Worm (Caenorhabditis elegans) whole organism, early embryonic: ENCODE results near the gene C13B4.1.

Source experiments
- B0310.2 ChIP-seq: sonication (generic microtip); optimal IDR thresholded peaks from 2 replicates; lab custom pipeline; 2016; ENCODE audit warnings: mild to moderate bottlenecking, missing genetic modification characterization, missing compliant biosample characterization
- F13C5.2 ChIP-seq: sonication (generic microtip); optimal IDR thresholded peaks from 2 replicates; lab custom pipeline; 2017; ENCODE audit warnings: mild to moderate bottlenecking, missing genetic modification characterization, inconsistent platforms, missing compliant biosample characterization
- aly-1 ChIP-seq: sonication (generic microtip); optimal IDR thresholded peaks from 2 replicates; lab custom pipeline; 2016; ENCODE audit warnings: missing genetic modification characterization, missing compliant biosample characterization
- ama-1 ChIP-seq: fragments of 150-350 bp; optimal IDR thresholded peaks from 2 replicates; lab custom pipeline; 2014
- ceh-13 ChIP-seq: fragments of 200-800 bp; sonication (Bioruptor generic); optimal IDR thresholded peaks from 2 replicates; lab custom pipeline; 2018; ENCODE audit warnings: mild to moderate bottlenecking, missing genetic modification characterization, missing compliant biosample characterization
- ceh-36 ChIP-seq: sonication (generic microtip); optimal IDR thresholded peaks from 2 replicates; lab custom pipeline; 2016; ENCODE audit warnings: missing genetic modification characterization, inconsistent platforms, missing compliant biosample characterization
- ets-7 ChIP-seq: sonication (generic microtip); optimal IDR thresholded peaks from 2 replicates; lab custom pipeline; 2016; ENCODE audit warnings: missing genotype, missing genetic modification characterization, missing compliant biosample characterization
- flt-1 ChIP-seq: fragments of 200-800 bp; sonication (Bioruptor generic); IDR thresholded peaks from 2 replicates; pipeline ENCODE4 v1.3.6; 2022; ENCODE audit warnings: missing genetic modification characterization, missing compliant biosample characterization
- hmbx-1 ChIP-seq: sonication (generic microtip); optimal IDR thresholded peaks from 2 replicates; lab custom pipeline; 2016; ENCODE audit warnings: mild to moderate bottlenecking, missing genetic modification characterization, missing compliant biosample characterization
- hmg-4 ChIP-seq: fragments of 200-800 bp; sonication (Bioruptor generic); optimal IDR thresholded peaks from 2 replicates; lab custom pipeline; 2018; ENCODE audit warnings: mild to moderate bottlenecking, missing genetic modification characterization, missing compliant biosample characterization
- hnd-1 ChIP-seq: sonication (generic microtip); optimal IDR thresholded peaks from 2 replicates; lab custom pipeline; 2016; ENCODE audit warnings: missing genetic modification characterization, missing compliant biosample characterization
- pes-1 ChIP-seq: fragments of 200-800 bp; sonication (Bioruptor generic); IDR thresholded peaks from 2 replicates; pipeline ENCODE4 v1.3.6; 2022; ENCODE audit warnings: missing genetic modification reagents, missing genetic modification characterization, missing compliant biosample characterization
- scrt-1 ChIP-seq: fragments of 200-800 bp; sonication (Bioruptor generic); IDR thresholded peaks from 2 replicates; pipeline ENCODE4 v1.3.6; 2022; ENCODE audit warnings: missing genetic modification characterization, missing compliant biosample characterization
- sea-1 ChIP-seq: fragments of 200-800 bp; sonication (Bioruptor generic); conservative IDR thresholded peaks from 2 replicates; pipeline ENCODE4 v1.3.6; 2022; ENCODE audit warnings: missing genetic modification characterization, missing compliant biosample characterization
- tbx-11 ChIP-seq: fragments of 200-800 bp; sonication (Bioruptor generic); IDR thresholded peaks from 2 replicates; pipeline ENCODE4 v1.3.6; 2022; ENCODE audit warnings: missing genetic modification characterization, missing compliant biosample characterization
- tbx-37 ChIP-seq: fragments of 200-800 bp; sonication (Bioruptor generic); conservative IDR thresholded peaks from 2 replicates; pipeline ENCODE4 v1.3.6; 2022; ENCODE audit warnings: missing genetic modification reagents, missing genetic modification characterization, missing compliant biosample characterization
- tra-4 ChIP-seq: sonication (generic microtip); optimal IDR thresholded peaks from 2 replicates; lab custom pipeline; 2017; ENCODE audit warnings: missing genetic modification characterization, missing compliant biosample characterization

C13B4.1 gene

DNA sequence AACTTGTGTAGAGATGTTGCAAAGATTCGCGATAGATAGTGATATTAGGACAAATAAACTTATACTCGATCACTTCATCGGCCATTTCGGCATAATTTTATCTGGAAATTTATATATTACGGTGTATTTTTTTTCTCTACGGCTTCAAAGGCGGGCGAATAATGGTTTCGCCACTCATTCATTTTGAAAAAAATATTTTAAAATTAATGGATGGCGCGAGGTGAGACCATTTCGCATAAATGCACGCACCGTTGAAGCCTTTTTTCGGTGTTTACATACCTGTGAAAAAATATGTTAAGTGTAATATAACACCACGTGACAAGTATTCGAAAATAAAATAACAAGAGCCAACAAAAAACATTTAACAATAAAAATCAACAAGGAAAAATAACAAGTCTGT is 42.6 kb upstream of the C13B4.1 start, which contains the start of gene btb-19:
Gene btb-19 (minus strand): TSS at position 101 of the 400 bp plus-strand sequence.
- TF ChIP-seq tbx-11 (GFP tag; lab: Robert Waterston, UW): no peak
- no peak for TF ChIP-seq tra-4
- TF ChIP-seq ceh-13 (GFP tag; lab: Kevin White, UChicago): no peak
- TF ChIP-seq ama-1 (lab: Kevin White, UChicago): no peak
- TF ChIP-seq tbx-37 (GFP tag; lab: Robert Waterston, UW): no peak
- TF ChIP-seq aly-1 (tag; lab: Kevin White, UChicago): no peak
- no peak for TF ChIP-seq hmbx-1 (tag; lab: Kevin White, UChicago)
- no peak for TF ChIP-seq sea-1 (GFP tag; lab: Robert Waterston, UW)
- TF ChIP-seq B0310.2 (tag; lab: Kevin White, UChicago): no peak
- TF ChIP-seq hnd-1 (tag; lab: Kevin White, UChicago): no peak

DNA sequence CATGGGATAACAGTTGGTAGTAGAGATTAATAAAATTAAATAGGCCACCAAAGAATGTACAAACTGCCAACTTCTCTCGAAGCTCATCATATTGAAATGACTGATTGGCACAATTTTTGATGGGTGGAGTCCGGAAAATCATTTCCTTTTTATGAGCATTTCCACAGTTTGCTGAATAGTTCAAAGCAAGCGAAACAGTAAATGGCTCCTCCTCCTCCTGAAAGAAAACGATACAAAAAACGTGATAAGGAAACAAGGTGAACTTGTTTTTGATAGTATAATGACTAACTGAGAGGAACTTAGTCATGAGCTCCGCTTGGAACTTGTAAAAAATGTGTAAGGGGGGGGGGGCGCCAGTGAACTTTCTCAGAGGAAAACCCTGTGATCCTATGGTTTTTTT is 35.6 kb upstream of the C13B4.1 start, which contains the start of gene K10H10.9:
Gene K10H10.9 (minus strand): TSS at position 101 of the 400 bp plus-strand sequence.
- no peak for TF ChIP-seq hnd-1 (tag; lab: Kevin White, UChicago)
- no peak for TF ChIP-seq flt-1 (GFP tag; lab: Robert Waterston, UW)
- TF ChIP-seq ceh-13 (GFP tag; lab: Kevin White, UChicago): no peak
- no peak for TF ChIP-seq F13C5.2 (tag; lab: Kevin White, UChicago)

DNA sequence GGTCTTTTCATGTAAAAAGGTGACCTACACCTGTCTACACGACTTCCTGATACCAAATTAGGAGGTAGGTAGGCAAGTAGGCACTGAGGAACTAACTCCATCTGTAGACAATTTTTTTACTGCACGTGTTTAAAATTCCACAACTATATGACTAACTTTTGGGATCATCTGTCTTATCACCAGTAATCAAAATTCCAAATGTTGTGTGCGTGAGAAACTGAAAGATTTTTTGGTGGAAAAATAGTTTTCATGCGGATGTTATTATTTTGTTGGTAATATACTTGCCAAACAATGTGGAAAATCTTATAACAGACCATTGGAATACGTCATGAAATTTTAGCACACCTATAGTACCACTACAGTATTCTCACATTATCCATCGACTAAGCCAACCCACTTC is 31.8 kb upstream of the C13B4.1 start, which contains the start of gene K10H10.13:
Gene K10H10.13 (minus strand): TSS at position 101 of the 400 bp plus-strand sequence.
- TF ChIP-seq pes-1 (no peak), ets-7 (tag; lab: Kevin White, UChicago) (no peak), ceh-36 (tag; lab: Kevin White, UChicago) (no peak), tra-4 (no peak), flt-1 (GFP tag; lab: Robert Waterston, UW) (no peak), ceh-13 (GFP tag; lab: Kevin White, UChicago) (no peak), tbx-11 (GFP tag; lab: Robert Waterston, UW) (no peak), sea-1 (GFP tag; lab: Robert Waterston, UW) (no peak), ama-1 (lab: Kevin White, UChicago) (no peak), F13C5.2 (tag; lab: Kevin White, UChicago) (no peak), scrt-1 (GFP tag; lab: Robert Waterston, UW) (no peak), tbx-37 (GFP tag; lab: Robert Waterston, UW) (no peak), hmg-4 (no peak), aly-1 (tag; lab: Kevin White, UChicago) (no peak), hnd-1 (tag; lab: Kevin White, UChicago) (no peak)

DNA sequence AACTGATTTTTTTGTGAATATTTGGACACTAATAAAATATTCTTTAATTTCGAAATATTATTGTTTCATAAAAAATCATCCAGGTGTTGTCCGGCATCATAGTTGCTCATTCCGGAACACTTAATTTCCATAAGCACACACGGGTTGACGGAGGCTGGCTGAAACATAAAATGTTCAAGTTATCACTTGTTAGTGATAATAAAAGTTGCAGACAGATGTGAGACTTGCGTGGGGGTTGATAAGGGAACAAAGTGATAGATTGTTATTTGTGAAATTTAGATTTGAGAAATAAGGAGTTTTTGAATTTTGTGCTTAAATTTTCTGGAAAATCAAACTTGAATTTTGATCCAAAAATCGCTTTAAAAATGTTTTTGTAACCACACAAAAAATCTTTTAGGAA is 30.7 kb upstream of the C13B4.1 start:
- TF ChIP-seq aly-1 (tag; lab: Kevin White, UChicago): no peak
- no peak for TF ChIP-seq sea-1 (GFP tag; lab: Robert Waterston, UW)
- TF ChIP-seq hmbx-1 (tag; lab: Kevin White, UChicago): no peak
- no peak for TF ChIP-seq pes-1
- no peak for TF ChIP-seq tra-4
- no peak for TF ChIP-seq hmg-4
- no peak for TF ChIP-seq ceh-13 (GFP tag; lab: Kevin White, UChicago)

DNA sequence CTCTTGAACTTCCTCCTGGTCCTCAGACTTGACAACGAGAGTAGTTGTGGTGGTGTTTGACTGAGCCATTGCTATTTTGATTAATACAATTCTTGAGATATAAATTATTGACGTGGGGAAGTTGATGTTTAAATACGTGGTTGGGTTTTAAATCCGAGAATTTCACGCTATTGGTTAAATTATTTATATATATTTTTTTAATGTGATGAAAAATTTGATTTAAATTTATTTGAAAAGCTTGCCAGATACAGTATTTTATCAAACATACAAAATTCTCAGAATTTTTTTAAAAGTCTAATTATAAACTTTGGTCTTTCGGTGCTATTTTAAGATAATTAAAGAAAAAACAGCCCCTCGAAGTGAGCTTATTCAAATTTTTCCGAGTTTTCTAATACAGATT is 28.1 kb upstream of the C13B4.1 start, which contains the start of the genes K10H10.7 and K10H10.10:
Gene K10H10.7 (minus strand): TSS at position 101 of the 400 bp plus-strand sequence.
Gene K10H10.10 (plus strand): TSS at position 204 of the 400 bp plus-strand sequence.
- TF ChIP-seq ama-1 (lab: Kevin White, UChicago) (no peak), aly-1 (tag; lab: Kevin White, UChicago) (no peak), F13C5.2 (tag; lab: Kevin White, UChicago) (no peak), sea-1 (GFP tag; lab: Robert Waterston, UW) (no peak), hmbx-1 (tag; lab: Kevin White, UChicago) (no peak), pes-1 (no peak), ceh-13 (GFP tag; lab: Kevin White, UChicago) (no peak), tbx-37 (GFP tag; lab: Robert Waterston, UW) (no peak), scrt-1 (GFP tag; lab: Robert Waterston, UW) (no peak), flt-1 (GFP tag; lab: Robert Waterston, UW) (no peak), hnd-1 (tag; lab: Kevin White, UChicago) (no peak), hmg-4 (no peak), ceh-36 (tag; lab: Kevin White, UChicago) (no peak), B0310.2 (tag; lab: Kevin White, UChicago) (no peak), tra-4 (no peak)

DNA sequence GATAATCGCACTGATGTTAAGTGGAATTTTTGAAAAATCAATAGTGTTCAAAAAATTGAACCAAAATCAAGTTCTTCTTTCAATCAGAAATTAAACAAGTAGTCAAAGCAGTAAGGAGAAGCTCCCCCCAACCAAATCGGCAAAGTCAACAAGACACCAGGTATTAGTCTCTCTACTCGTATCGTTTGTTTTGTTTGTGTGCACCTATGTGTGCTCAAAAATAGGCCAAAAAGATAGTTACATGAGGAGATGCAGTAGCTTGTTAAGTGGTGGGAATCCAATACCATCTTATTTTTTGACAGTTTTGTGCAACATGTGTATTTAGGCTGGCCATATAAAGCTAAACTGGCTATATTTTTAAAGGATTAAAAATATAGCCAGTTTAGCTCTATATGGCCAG is 26.8 kb upstream of the C13B4.1 start, which contains the start of gene K10H10.12:
Gene K10H10.12 (minus strand): TSS at position 101 of the 400 bp plus-strand sequence.
- TF ChIP-seq ceh-36 (tag; lab: Kevin White, UChicago) (no peak), hmbx-1 (tag; lab: Kevin White, UChicago) (no peak), aly-1 (tag; lab: Kevin White, UChicago) (no peak), ets-7 (tag; lab: Kevin White, UChicago) (no peak), tbx-37 (GFP tag; lab: Robert Waterston, UW) (no peak), B0310.2 (tag; lab: Kevin White, UChicago) (no peak), ama-1 (lab: Kevin White, UChicago) (no peak), tbx-11 (GFP tag; lab: Robert Waterston, UW) (no peak), hmg-4 (no peak), pes-1 (no peak), sea-1 (GFP tag; lab: Robert Waterston, UW) (no peak), hnd-1 (tag; lab: Kevin White, UChicago) (no peak), scrt-1 (GFP tag; lab: Robert Waterston, UW) (no peak), F13C5.2 (tag; lab: Kevin White, UChicago) (no peak), tra-4 (no peak), flt-1 (GFP tag; lab: Robert Waterston, UW) (no peak), ceh-13 (GFP tag; lab: Kevin White, UChicago) (no peak)

DNA sequence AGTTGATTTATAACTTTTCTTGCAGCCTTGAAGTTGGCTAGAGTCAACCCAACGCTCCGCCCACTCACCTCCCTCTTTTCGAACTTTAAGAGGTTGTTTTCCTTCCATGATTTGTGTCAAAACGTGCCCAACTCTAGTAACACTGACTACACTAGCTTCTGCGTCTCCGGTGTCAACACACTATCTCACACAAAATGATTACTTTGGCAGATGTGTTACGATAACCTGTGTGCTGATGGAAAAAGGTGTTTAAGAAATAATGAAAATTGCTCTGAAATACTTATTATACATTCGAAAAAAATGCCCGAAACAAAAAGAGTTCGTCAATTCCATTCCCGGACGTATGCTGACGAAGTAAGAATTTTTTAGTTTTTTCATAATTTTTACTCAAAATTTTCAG is 23.6 kb upstream of the C13B4.1 start, which contains the start of gene K10H10.6:
Gene K10H10.6 (plus strand): TSS at position 301 of the 400 bp plus-strand sequence.
- TF ChIP-seq hmbx-1 (tag; lab: Kevin White, UChicago) (no peak), ceh-13 (GFP tag; lab: Kevin White, UChicago) (no peak), B0310.2 (tag; lab: Kevin White, UChicago) (no peak), scrt-1 (GFP tag; lab: Robert Waterston, UW) (no peak), ama-1 (lab: Kevin White, UChicago) (no peak), aly-1 (tag; lab: Kevin White, UChicago) (no peak), tbx-37 (GFP tag; lab: Robert Waterston, UW) (no peak), hnd-1 (tag; lab: Kevin White, UChicago) (no peak), F13C5.2 (tag; lab: Kevin White, UChicago) (no peak), tra-4 (no peak), flt-1 (GFP tag; lab: Robert Waterston, UW) (no peak), pes-1 (no peak), ceh-36 (tag; lab: Kevin White, UChicago) (no peak), tbx-11 (GFP tag; lab: Robert Waterston, UW) (no peak), sea-1 (GFP tag; lab: Robert Waterston, UW) (no peak), hmg-4 (no peak), ets-7 (tag; lab: Kevin White, UChicago) (no peak)
